Worm (Caenorhabditis elegans) whole organism, L4/young adult: Measurements from ENCODE around the gene F27B3.8.

Source experiments
- W03F9.2 ChIP-seq: fragments of 150-350 bp; optimal IDR thresholded peaks from 2 replicates; lab custom pipeline; 2014; ENCODE audit warnings: missing biosample characterization, missing genetic modification characterization
- dao-5 ChIP-seq: sonication (generic microtip); optimal IDR thresholded peaks from 2 replicates; lab custom pipeline; 2016; ENCODE audit warnings: missing genotype, missing genetic modification characterization, moderate library complexity, missing compliant biosample characterization
- him-1 ChIP-seq: sonication (generic microtip); optimal IDR thresholded peaks from 2 replicates; lab custom pipeline; 2016; ENCODE audit warnings: missing genotype, missing genetic modification reagents, missing genetic modification characterization, missing compliant biosample characterization

DNA sequence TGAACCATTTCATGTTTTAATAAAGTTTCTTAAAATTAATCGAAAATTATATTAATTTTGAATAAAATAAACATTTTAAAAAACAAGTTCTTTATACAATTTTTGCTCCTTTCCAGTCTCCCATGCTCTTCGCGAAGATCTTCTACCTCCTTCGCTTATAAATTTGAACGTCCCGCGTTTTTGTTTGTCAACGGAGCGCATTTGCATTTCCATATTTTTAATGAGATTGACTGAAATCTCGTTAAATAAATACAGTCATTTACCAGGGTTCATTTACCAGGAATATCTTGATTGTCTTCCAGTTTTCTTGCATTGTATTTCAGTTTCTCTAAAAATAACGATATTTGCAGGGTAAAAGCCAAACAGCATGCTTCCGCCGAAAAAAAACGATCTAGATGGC is 35.6 kb downstream of the F27B3.8 start, which contains the start of gene cmtr-2:
- TF ChIP-seq dao-5 (no peak), him-1 (tag; lab: Kevin White, UChicago) (no peak), W03F9.2 (no peak)
